Fruit fly (Drosophila melanogaster) whole organism, embryonic: ENCODE data around the gene CG7742.

Source experiments
- Adf1 ChIP-seq: fragments of 200-800 bp; sonication (Bioruptor generic); IDR thresholded peaks from 2 replicates; pipeline ENCODE4 v1.3.6; 2022; ENCODE audit warnings: missing biosample characterization, missing genetic modification characterization
- B-H2 ChIP-seq: fragments of 200-800 bp; sonication (Bioruptor generic); optimal IDR thresholded peaks from 2 replicates; lab custom pipeline; 2018; ENCODE audit warnings: missing biosample characterization, mild to moderate bottlenecking, missing genetic modification characterization
- CG10274 ChIP-seq: fragments of 200-800 bp; sonication (Bioruptor generic); optimal IDR thresholded peaks from 3 replicates; lab custom pipeline; 2017; ENCODE audit warnings: missing biosample characterization, mild to moderate bottlenecking, missing genetic modification characterization
- CG10654 ChIP-seq: fragments of 200-800 bp; sonication (Bioruptor generic); optimal IDR thresholded peaks from 2 replicates; lab custom pipeline; 2016; ENCODE audit warnings: missing biosample characterization, missing genetic modification characterization
- CG11456 ChIP-seq: fragments of 200-800 bp; sonication (Bioruptor generic); IDR thresholded peaks from 3 replicates; pipeline ENCODE4 v1.3.6; 2022; ENCODE audit warnings: missing biosample characterization, missing genetic modification characterization
- CG12071 ChIP-seq: fragments of 200-800 bp; sonication (Bioruptor generic); optimal IDR thresholded peaks from 3 replicates; lab custom pipeline; 2018; ENCODE audit warnings: missing biosample characterization, mild to moderate bottlenecking, missing genetic modification characterization
- CG12155 ChIP-seq: fragments of 200-800 bp; sonication (Bioruptor generic); optimal IDR thresholded peaks from 3 replicates; lab custom pipeline; 2016; ENCODE audit warnings: missing biosample characterization, missing genetic modification characterization
- CG14710 ChIP-seq: fragments of 200-800 bp; sonication (Bioruptor generic); optimal IDR thresholded peaks from 3 replicates; lab custom pipeline; 2019; ENCODE audit warnings: missing biosample characterization, mild to moderate bottlenecking, missing genetic modification characterization, moderate library complexity
- CG1529 ChIP-seq: fragments of 200-800 bp; sonication (Bioruptor generic); optimal IDR thresholded peaks from 3 replicates; lab custom pipeline; 2018; ENCODE audit warnings: missing biosample characterization, missing genetic modification characterization
- CG17829 ChIP-seq: fragments of 200-800 bp; optimal IDR thresholded peaks from 2 replicates; lab custom pipeline; 2019; ENCODE audit warnings: missing biosample characterization, mild to moderate bottlenecking, missing genetic modification characterization, moderate library complexity
- CG2875 ChIP-seq: fragments of 200-800 bp; sonication (Bioruptor generic); optimal IDR thresholded peaks from 2 replicates; lab custom pipeline; 2017; ENCODE audit warnings: missing biosample characterization, mild to moderate bottlenecking, missing genetic modification characterization, missing genetic modification reagents
- CG4820 ChIP-seq: fragments of 200-800 bp; sonication (Bioruptor generic); optimal IDR thresholded peaks from 3 replicates; lab custom pipeline; 2016; ENCODE audit warnings: missing biosample characterization, missing genetic modification characterization
- CG6791 ChIP-seq: fragments of 200-800 bp; sonication (Bioruptor generic); IDR thresholded peaks from 3 replicates; pipeline ENCODE4 v1.3.6; 2022; ENCODE audit warnings: missing biosample characterization, missing genetic modification characterization; ENCODE audit not compliant: partially characterized antibody
- CG7357 ChIP-seq: fragments of 200-800 bp; sonication (Bioruptor generic); IDR thresholded peaks from 3 replicates; pipeline ENCODE4 v1.3.6; 2022; ENCODE audit warnings: missing biosample characterization, missing genetic modification characterization
- CG7786 ChIP-seq: fragments of 200-800 bp; sonication (Bioruptor generic); optimal IDR thresholded peaks from 2 replicates; lab custom pipeline; 2016; ENCODE audit warnings: missing biosample characterization, missing genetic modification characterization
- CG7963 ChIP-seq: fragments of 200-800 bp; sonication (Bioruptor generic); IDR thresholded peaks from 3 replicates; pipeline ENCODE4 v1.3.6; 2022; ENCODE audit warnings: missing biosample characterization, missing genetic modification characterization; ENCODE audit not compliant: partially characterized antibody
- CG8765 ChIP-seq: fragments of 200-800 bp; sonication (Bioruptor generic); IDR thresholded peaks from 2 replicates; pipeline ENCODE4 v1.3.6; 2022; ENCODE audit warnings: missing biosample characterization, missing genetic modification characterization
- Camta ChIP-seq: fragments of 200-800 bp; sonication (Bioruptor generic); optimal IDR thresholded peaks from 2 replicates; lab custom pipeline; 2016; ENCODE audit warnings: missing biosample characterization, missing genetic modification characterization
- Eip74EF ChIP-seq, 2 experiments: fragments of 200-800 bp in 1 of 2; fragments of >200 bp in 1 of 2; sonication (Bioruptor generic) in 1 of 2; optimal IDR thresholded peaks; 2 replicates each; lab custom pipeline; 2017 to 2019; ENCODE audit warnings: missing biosample characterization in 2 of 2, missing genetic modification characterization in 2 of 2, mild to moderate bottlenecking in 1 of 2, moderate library complexity in 1 of 2
- Hand ChIP-seq: fragments of 200-800 bp; sonication (Bioruptor generic); optimal IDR thresholded peaks from 2 replicates; lab custom pipeline; 2017; ENCODE audit warnings: mild to moderate bottlenecking, missing biosample characterization, missing genetic modification reagents, missing genetic modification characterization
- Lim3 ChIP-seq: fragments of 200-800 bp; sonication (Bioruptor generic); IDR thresholded peaks from 2 replicates; pipeline ENCODE4 v1.3.6; 2022; ENCODE audit warnings: missing biosample characterization, missing genetic modification characterization
- NFAT ChIP-seq: fragments of 200-800 bp; sonication (Bioruptor generic); IDR thresholded peaks from 2 replicates; pipeline ENCODE4 v1.3.6; 2022; ENCODE audit warnings: missing biosample characterization, missing genetic modification characterization
- Neu2 ChIP-seq: fragments of 200-800 bp; sonication (Bioruptor generic); optimal IDR thresholded peaks from 3 replicates; lab custom pipeline; 2016; ENCODE audit warnings: missing biosample characterization, missing genetic modification characterization, borderline replicate concordance
- Oli ChIP-seq: fragments of 200-800 bp; sonication (Bioruptor generic); optimal IDR thresholded peaks from 2 replicates; lab custom pipeline; 2018; ENCODE audit warnings: missing biosample characterization, mild to moderate bottlenecking, missing genetic modification characterization, moderate library complexity
- Ravus ChIP-seq: fragments of 200-800 bp; sonication (Bioruptor generic); IDR thresholded peaks from 2 replicates; pipeline ENCODE4 v1.3.6; 2022; ENCODE audit warnings: missing biosample characterization, missing genetic modification characterization
- Six4 ChIP-seq: fragments of 200-800 bp; sonication (Bioruptor generic); optimal IDR thresholded peaks from 2 replicates; lab custom pipeline; 2016; ENCODE audit warnings: missing biosample characterization, missing genetic modification characterization
- Sry-β ChIP-seq: fragments of 200-800 bp; sonication (Bioruptor generic); optimal IDR thresholded peaks from 2 replicates; lab custom pipeline; 2018; ENCODE audit warnings: missing biosample characterization, mild to moderate bottlenecking, missing genetic modification characterization, moderate library complexity
- Xbp1 ChIP-seq: fragments of 200-800 bp; sonication (Bioruptor generic); optimal IDR thresholded peaks from 3 replicates; lab custom pipeline; 2016; ENCODE audit warnings: missing biosample characterization, mild to moderate bottlenecking, missing genetic modification characterization
- al ChIP-seq: fragments of 200-800 bp; sonication (Bioruptor generic); IDR thresholded peaks from 2 replicates; pipeline ENCODE4 v1.3.6; 2022; ENCODE audit warnings: missing biosample characterization, missing genetic modification characterization
- ara ChIP-seq: fragments of 200-800 bp; sonication (Bioruptor generic); IDR thresholded peaks from 2 replicates; pipeline ENCODE4 v1.3.6; 2022; ENCODE audit warnings: missing biosample characterization, missing genetic modification characterization
- ato ChIP-seq: fragments of 200-800 bp; sonication (Bioruptor generic); IDR thresholded peaks from 2 replicates; pipeline ENCODE4 v1.3.6; 2022; ENCODE audit warnings: missing biosample characterization, missing genetic modification characterization; ENCODE audit not compliant: partially characterized antibody
- cad ChIP-seq: fragments of >200 bp; optimal IDR thresholded peaks from 2 replicates; lab custom pipeline; 2017; ENCODE audit warnings: missing biosample characterization, missing genetic modification characterization
- ci ChIP-seq: fragments of 200-800 bp; sonication (Bioruptor generic); IDR thresholded peaks from 3 replicates; pipeline ENCODE4 v1.3.6; 2022; ENCODE audit warnings: missing biosample characterization, missing genetic modification characterization
- ewg ChIP-seq: fragments of 200-800 bp; sonication (Bioruptor generic); optimal IDR thresholded peaks from 3 replicates; lab custom pipeline; 2017; ENCODE audit warnings: mild to moderate bottlenecking, missing biosample characterization, missing genetic modification reagents, missing genetic modification characterization
- eyg ChIP-seq: fragments of 200-800 bp; sonication (Bioruptor generic); optimal IDR thresholded peaks from 3 replicates; lab custom pipeline; 2016; ENCODE audit warnings: missing biosample characterization, missing genetic modification characterization
- fru ChIP-seq: fragments of >200 bp; optimal IDR thresholded peaks from 2 replicates; lab custom pipeline; 2017
- gcm ChIP-seq: fragments of 200-800 bp; sonication (Bioruptor generic); optimal IDR thresholded peaks from 2 replicates; lab custom pipeline; 2019; ENCODE audit warnings: missing biosample characterization, mild to moderate bottlenecking, missing genetic modification characterization, moderate library complexity
- gfzf ChIP-seq: fragments of 200-800 bp; sonication (Bioruptor generic); optimal IDR thresholded peaks from 2 replicates; lab custom pipeline; 2016; ENCODE audit warnings: missing biosample characterization, mild to moderate bottlenecking, missing genetic modification characterization, moderate library complexity
- grau ChIP-seq: fragments of 200-800 bp; optimal IDR thresholded peaks from 3 replicates; lab custom pipeline; 2019; ENCODE audit warnings: missing biosample characterization, mild to moderate bottlenecking, missing genetic modification characterization, moderate library complexity
- gsb ChIP-seq: fragments of 200-800 bp; sonication (Bioruptor generic); IDR thresholded peaks from 2 replicates; pipeline ENCODE4 v1.3.6; 2022; ENCODE audit warnings: missing biosample characterization, missing genetic modification characterization
- odd ChIP-seq: fragments of 200-800 bp; sonication (Bioruptor generic); optimal IDR thresholded peaks from 2 replicates; lab custom pipeline; 2017; ENCODE audit warnings: missing biosample characterization, mild to moderate bottlenecking, missing genetic modification characterization
- pita ChIP-seq: fragments of 200-800 bp; sonication (Bioruptor generic); optimal IDR thresholded peaks from 2 replicates; lab custom pipeline; 2017; ENCODE audit warnings: missing biosample characterization, mild to moderate bottlenecking, missing genetic modification characterization
- rib ChIP-seq: fragments of 200-800 bp; sonication (Bioruptor generic); IDR thresholded peaks from 2 replicates; pipeline ENCODE4 v1.3.6; 2022; ENCODE audit warnings: missing biosample characterization, missing genetic modification characterization
- sc ChIP-seq, 3 experiments: fragments of >200 bp in 2 of 3; fragments of 200-800 bp in 1 of 3; sonication (Bioruptor generic) in 1 of 3; optimal IDR thresholded peaks; 2 replicates in 2 of 3; 3 replicates in 1 of 3; lab custom pipeline; 2017; ENCODE audit warnings: mild to moderate bottlenecking in 1 of 3, missing biosample characterization in 1 of 3, missing genetic modification characterization in 1 of 3, missing genetic modification reagents in 1 of 3
- slbo ChIP-seq: fragments of 200-800 bp; sonication (Bioruptor generic); IDR thresholded peaks from 2 replicates; pipeline ENCODE4 v1.3.6; 2022; ENCODE audit warnings: missing biosample characterization, missing genetic modification characterization
- slou ChIP-seq: fragments of 200-800 bp; sonication (Bioruptor generic); optimal IDR thresholded peaks from 3 replicates; lab custom pipeline; 2016; ENCODE audit warnings: missing biosample characterization, missing genetic modification characterization
- sna ChIP-seq: fragments of 200-800 bp; sonication (Bioruptor generic); IDR thresholded peaks from 2 replicates; pipeline ENCODE4 v1.3.6; 2022; ENCODE audit warnings: missing biosample characterization, missing genetic modification characterization; ENCODE audit not compliant: partially characterized antibody
- sr ChIP-seq: fragments of 200-800 bp; sonication (Bioruptor generic); IDR thresholded peaks from 3 replicates; pipeline ENCODE4 v1.3.6; 2022; ENCODE audit warnings: missing biosample characterization, missing genetic modification characterization
- twi ChIP-seq: fragments of 200-800 bp; optimal IDR thresholded peaks from 2 replicates; lab custom pipeline; 2019; ENCODE audit warnings: missing biosample characterization, mild to moderate bottlenecking, missing genetic modification characterization, moderate library complexity
- tx ChIP-seq: fragments of 200-800 bp; sonication (Bioruptor generic); optimal IDR thresholded peaks from 2 replicates; lab custom pipeline; 2016; ENCODE audit warnings: missing biosample characterization, missing genetic modification characterization
- unpg ChIP-seq: fragments of 200-800 bp; sonication (Bioruptor generic); optimal IDR thresholded peaks from 3 replicates; lab custom pipeline; 2018; ENCODE audit warnings: missing biosample characterization, mild to moderate bottlenecking, missing genetic modification characterization, moderate library complexity

CG7742 gene

dm6 chr2L:5245363-5245892 lies 30.5 kb upstream of the CG7742 start (continued):
- TF ChIP-seq Xbp1 (GFP tag; lab: Kevin White, UChicago), result peak; percentile 32
- TF ChIP-seq CG7357, result no peak
- no peak for TF ChIP-seq Ravus
- TF ChIP-seq NFAT (GFP tag; lab: Robert Waterston, UW), result no peak
- no peak for TF ChIP-seq Lim3 (GFP tag; lab: Robert Waterston, UW)
- no peak for TF ChIP-seq gfzf (GFP tag; lab: Kevin White, UChicago)
- no peak for TF ChIP-seq Sry-β
- TF ChIP-seq sr (GFP tag; lab: Robert Waterston, UW), result 0 out of 3 replicates have a peak, but pooled peaks have one; percentile 40
- TF ChIP-seq cad, result no peak
- TF ChIP-seq CG11456 (GFP tag; lab: Robert Waterston, UW), result no peak
- peak; percentile 79 for TF ChIP-seq ci (GFP tag; lab: Robert Waterston, UW)
- no peak for TF ChIP-seq sc (optimal IDR thresholded peaks at IDR 0.05; lab: Kevin White, UChicago)
- TF ChIP-seq sc (GFP tag; optimal IDR thresholded peaks at IDR 0.05; lab: Kevin White, UChicago), result peak; percentile 24
- no peak for TF ChIP-seq gcm (GFP tag; lab: Kevin White, UChicago)
- TF ChIP-seq CG6791 (GFP tag; lab: Robert Waterston, UW), result no peak
- no peak for TF ChIP-seq CG12071 (GFP tag; lab: Kevin White, UChicago)
- peak; percentile 46 for TF ChIP-seq CG4820 (GFP tag; lab: Kevin White, UChicago)
- no peak for TF ChIP-seq CG12155 (GFP tag; lab: Kevin White, UChicago)
- TF ChIP-seq CG8765, result no peak
- TF ChIP-seq rib (GFP tag; lab: Robert Waterston, UW), result no peak
- TF ChIP-seq unpg (GFP tag; lab: Kevin White, UChicago), result peak; percentile 48
- no peak for TF ChIP-seq Hand (GFP tag; lab: Kevin White, UChicago)
- no peak for TF ChIP-seq pita (GFP tag; lab: Kevin White, UChicago)
- no peak for TF ChIP-seq Adf1 (GFP tag; lab: Robert Waterston, UW)
- TF ChIP-seq CG7963 (GFP tag; lab: Robert Waterston, UW), result no peak
- TF ChIP-seq Oli (tag; lab: Kevin White, UChicago), result peak; percentile 30
- peak; percentile 74 for TF ChIP-seq CG17829 (tag; lab: Kevin White, UChicago)
- no peak for TF ChIP-seq CG10274 (GFP tag; lab: Kevin White, UChicago)
- no peak for TF ChIP-seq tx
- TF ChIP-seq twi (tag; lab: Kevin White, UChicago), result peak; percentile 46
- peak; percentile 19 for TF ChIP-seq CG2875 (GFP tag; lab: Kevin White, UChicago)
- peak; percentile 25 for TF ChIP-seq grau (tag; lab: Kevin White, UChicago)
- TF ChIP-seq CG1529, result peak; percentile 23
- TF ChIP-seq ato (GFP tag; lab: Robert Waterston, UW), result no peak
- TF ChIP-seq odd (GFP tag; lab: Kevin White, UChicago), result no peak
- no peak for TF ChIP-seq Neu2 (GFP tag; lab: Kevin White, UChicago)
- TF ChIP-seq Six4, result peak; percentile 26
- TF ChIP-seq eyg (GFP tag; lab: Kevin White, UChicago), result no peak
- TF ChIP-seq B-H2 (GFP tag; lab: Kevin White, UChicago), result no peak
- no peak for TF ChIP-seq al (GFP tag; lab: Robert Waterston, UW)
- no peak for TF ChIP-seq slou (GFP tag; lab: Kevin White, UChicago)
- peak; percentile 54 for TF ChIP-seq CG14710
- TF ChIP-seq CG10654 (GFP tag; lab: Kevin White, UChicago), result no peak
- no peak for TF ChIP-seq Eip74EF (GFP tag; optimal IDR thresholded peaks at IDR 0.05; lab: Kevin White, UChicago)
- TF ChIP-seq gsb, result no peak
- peak; percentile 33 for TF ChIP-seq ewg (GFP tag; lab: Kevin White, UChicago)
- TF ChIP-seq sna (GFP tag; lab: Robert Waterston, UW), result no peak
- TF ChIP-seq Camta (GFP tag; lab: Kevin White, UChicago), result no peak
- TF ChIP-seq fru, result no peak
- peak; percentile 33; the same call in 1 of the 2 replicates for TF ChIP-seq ara
- no peak for TF ChIP-seq CG7786 (GFP tag; lab: Kevin White, UChicago)
- no peak for TF ChIP-seq slbo (GFP tag; lab: Robert Waterston, UW)
